Fruit fly (Drosophila melanogaster) whole organism, embryonic: ENCODE data around the gene CG6607.
A peak's percentile ranks its signal among the peaks of the same experiment; 100 is the strongest.

ENCODE experiments used
- Atf6 ChIP-seq: fragments of 200-800 bp; sonication (Bioruptor generic); IDR thresholded peaks from 2 replicates; pipeline ENCODE4 v1.3.6; 2022; ENCODE audit warnings: missing biosample characterization, missing genetic modification characterization
- B-H2 ChIP-seq: fragments of 200-800 bp; sonication (Bioruptor generic); optimal IDR thresholded peaks from 2 replicates; lab custom pipeline; 2018; ENCODE audit warnings: missing biosample characterization, mild to moderate bottlenecking, missing genetic modification characterization
- Bgb ChIP-seq: fragments of 200-800 bp; sonication (Bioruptor generic); IDR thresholded peaks from 2 replicates; pipeline ENCODE4 v1.3.6; 2022; ENCODE audit warnings: missing biosample characterization, missing genetic modification characterization; ENCODE audit not compliant: partially characterized antibody
- Blimp-1 ChIP-seq: fragments of 200-800 bp; sonication (Bioruptor generic); optimal IDR thresholded peaks from 3 replicates; lab custom pipeline; 2018; ENCODE audit warnings: missing biosample characterization, missing genetic modification characterization, mild to moderate bottlenecking, moderate library complexity, missing genetic modification reagents
- CG10431 ChIP-seq: fragments of 200-800 bp; sonication (Bioruptor generic); optimal IDR thresholded peaks from 3 replicates; lab custom pipeline; 2018; ENCODE audit warnings: missing biosample characterization, mild to moderate bottlenecking, missing genetic modification characterization
- CG10979 ChIP-seq: fragments of 200-800 bp; sonication (Bioruptor generic); optimal IDR thresholded peaks from 2 replicates; lab custom pipeline; 2018; ENCODE audit warnings: missing biosample characterization, mild to moderate bottlenecking, missing genetic modification characterization, moderate library complexity
- CG11456 ChIP-seq: fragments of 200-800 bp; sonication (Bioruptor generic); IDR thresholded peaks from 3 replicates; pipeline ENCODE4 v1.3.6; 2022; ENCODE audit warnings: missing biosample characterization, missing genetic modification characterization
- CG11560 ChIP-seq: fragments of 200-800 bp; sonication (Bioruptor generic); IDR thresholded peaks from 3 replicates; pipeline ENCODE4 v1.3.6; 2022; ENCODE audit warnings: missing biosample characterization, missing genetic modification characterization
- CG11723 ChIP-seq: fragments of 200-800 bp; sonication (Bioruptor generic); optimal IDR thresholded peaks from 2 replicates; lab custom pipeline; 2017; ENCODE audit warnings: missing biosample characterization, mild to moderate bottlenecking, missing genetic modification characterization
- CG12104 ChIP-seq: fragments of 200-800 bp; sonication (Bioruptor generic); optimal IDR thresholded peaks from 3 replicates; lab custom pipeline; 2016; ENCODE audit warnings: missing biosample characterization, missing genetic modification characterization
- CG13296 ChIP-seq: fragments of 200-800 bp; sonication (Bioruptor generic); optimal IDR thresholded peaks from 3 replicates; lab custom pipeline; 2018; ENCODE audit warnings: missing biosample characterization, mild to moderate bottlenecking, missing genetic modification characterization
- CG17186 ChIP-seq: fragments of 200-800 bp; sonication (Bioruptor generic); optimal IDR thresholded peaks from 3 replicates; lab custom pipeline; 2017; ENCODE audit warnings: missing biosample characterization, missing genetic modification reagents, missing genetic modification characterization
- CG17359 ChIP-seq: fragments of 200-800 bp; sonication (Bioruptor generic); optimal IDR thresholded peaks from 3 replicates; lab custom pipeline; 2018; ENCODE audit warnings: missing biosample characterization, mild to moderate bottlenecking, missing genetic modification characterization, moderate library complexity
- CG17612 ChIP-seq: fragments of 200-800 bp; sonication (Bioruptor generic); IDR thresholded peaks from 2 replicates; pipeline ENCODE4 v1.3.6; 2022; ENCODE audit warnings: missing biosample characterization, missing genetic modification characterization
- CG8359 ChIP-seq: fragments of 200-800 bp; sonication (Bioruptor generic); optimal IDR thresholded peaks from 2 replicates; lab custom pipeline; 2017; ENCODE audit warnings: missing biosample characterization, mild to moderate bottlenecking, missing genetic modification characterization, borderline replicate concordance
- CG8388 ChIP-seq: fragments of 200-800 bp; sonication (Bioruptor generic); optimal IDR thresholded peaks from 2 replicates; lab custom pipeline; 2019; ENCODE audit warnings: missing biosample characterization, mild to moderate bottlenecking, missing genetic modification characterization, moderate library complexity
- CG8478 ChIP-seq: fragments of >200 bp; optimal IDR thresholded peaks from 2 replicates; lab custom pipeline; 2018
- Doc3 ChIP-seq: fragments of 200-800 bp; sonication (Bioruptor generic); IDR thresholded peaks from 3 replicates; pipeline ENCODE4 v1.3.6; 2022; ENCODE audit warnings: missing biosample characterization, missing genetic modification characterization; ENCODE audit not compliant: partially characterized antibody
- Ets65A ChIP-seq: fragments of 200-800 bp; sonication (Bioruptor generic); peaks from one replicate; lab custom pipeline; 2016; ENCODE audit warnings: missing biosample characterization, missing genetic modification characterization
- Med ChIP-seq: fragments of 200-800 bp; sonication (Bioruptor generic); peaks from one replicate; lab custom pipeline; 2016; ENCODE audit warnings: missing biosample characterization, missing genetic modification characterization, mild to moderate bottlenecking, inconsistent platforms, moderate library complexity
- Optix ChIP-seq: fragments of 200-800 bp; sonication (Bioruptor generic); IDR thresholded peaks from 3 replicates; pipeline ENCODE4 v1.3.6; 2022; ENCODE audit warnings: missing biosample characterization, missing genetic modification characterization
- Pdp1 ChIP-seq, 2 experiments: fragments of 200-800 bp; sonication (Bioruptor generic); optimal IDR thresholded peaks; 3 replicates each; lab custom pipeline; 2016; ENCODE audit warnings: missing biosample characterization in 2 of 2, missing genetic modification characterization in 2 of 2, mild to moderate bottlenecking in 1 of 2, moderate library complexity in 1 of 2
- Ptx1 ChIP-seq: fragments of 200-800 bp; sonication (Bioruptor generic); IDR thresholded peaks from 2 replicates; pipeline ENCODE4 v1.3.6; 2022; ENCODE audit warnings: missing biosample characterization, missing genetic modification characterization
- Rfx ChIP-seq: fragments of 200-800 bp; sonication (Bioruptor generic); IDR thresholded peaks from 2 replicates; pipeline ENCODE4 v1.3.6; 2022; ENCODE audit warnings: missing biosample characterization, missing genetic modification characterization
- Scr ChIP-seq: fragments of 200-800 bp; sonication (Bioruptor generic); IDR thresholded peaks from 2 replicates; pipeline ENCODE4 v1.3.6; 2022; ENCODE audit warnings: missing biosample characterization, missing genetic modification characterization; ENCODE audit not compliant: partially characterized antibody
- Six4 ChIP-seq: fragments of 200-800 bp; sonication (Bioruptor generic); optimal IDR thresholded peaks from 2 replicates; lab custom pipeline; 2016; ENCODE audit warnings: missing biosample characterization, missing genetic modification characterization
- amos ChIP-seq: fragments of 200-800 bp; sonication (Bioruptor generic); IDR thresholded peaks from 2 replicates; pipeline ENCODE4 v1.3.6; 2022; ENCODE audit warnings: missing biosample characterization, missing genetic modification characterization; ENCODE audit not compliant: partially characterized antibody
- ara ChIP-seq: fragments of 200-800 bp; sonication (Bioruptor generic); IDR thresholded peaks from 2 replicates; pipeline ENCODE4 v1.3.6; 2022; ENCODE audit warnings: missing biosample characterization, missing genetic modification characterization
- bowl ChIP-seq: fragments of 200-800 bp; sonication (Bioruptor generic); IDR thresholded peaks from 2 replicates; pipeline ENCODE4 v1.3.6; 2022; ENCODE audit warnings: missing biosample characterization, missing genetic modification characterization
- bsh ChIP-seq, 2 experiments: fragments of 200-800 bp; sonication (Bioruptor generic); optimal IDR thresholded peaks; 2 replicates each; lab custom pipeline; 2017 to 2018; ENCODE audit warnings: mild to moderate bottlenecking in 2 of 2, missing biosample characterization in 2 of 2, missing genetic modification characterization in 2 of 2, moderate library complexity in 1 of 2
- cas ChIP-seq: fragments of 200-800 bp; sonication (Bioruptor generic); IDR thresholded peaks from 2 replicates; pipeline ENCODE4 v1.3.6; 2022; ENCODE audit warnings: missing biosample characterization, missing genetic modification characterization
- chinmo ChIP-seq: fragments of 200-800 bp; sonication (Bioruptor generic); IDR thresholded peaks from 4 replicates; pipeline ENCODE4 v1.3.6; 2022; ENCODE audit warnings: missing biosample characterization, missing genetic modification characterization; ENCODE audit not compliant: partially characterized antibody
- chm ChIP-seq: fragments of 200-800 bp; sonication (Bioruptor generic); IDR thresholded peaks from 2 replicates; pipeline ENCODE4 v1.3.6; 2022; ENCODE audit warnings: missing biosample characterization, missing genetic modification characterization
- ci ChIP-seq: fragments of 200-800 bp; sonication (Bioruptor generic); IDR thresholded peaks from 3 replicates; pipeline ENCODE4 v1.3.6; 2022; ENCODE audit warnings: missing biosample characterization, missing genetic modification characterization
- corto ChIP-seq: fragments of 200-800 bp; sonication (Bioruptor generic); optimal IDR thresholded peaks from 2 replicates; lab custom pipeline; 2016; ENCODE audit warnings: missing biosample characterization, mild to moderate bottlenecking, missing genetic modification characterization, moderate library complexity
- disco-r ChIP-seq: fragments of 200-800 bp; sonication (Bioruptor generic); optimal IDR thresholded peaks from 2 replicates; lab custom pipeline; 2016; ENCODE audit warnings: missing biosample characterization, missing genetic modification characterization
- dmrt11E ChIP-seq: fragments of 200-800 bp; sonication (Bioruptor generic); optimal IDR thresholded peaks from 3 replicates; lab custom pipeline; 2018; ENCODE audit warnings: missing biosample characterization, mild to moderate bottlenecking, missing genetic modification characterization, moderate library complexity
- en ChIP-seq: fragments of 200-800 bp; sonication (Bioruptor generic); optimal IDR thresholded peaks from 2 replicates; lab custom pipeline; 2016; ENCODE audit warnings: missing biosample characterization, missing genetic modification characterization
- grn ChIP-seq: fragments of 200-800 bp; sonication (Bioruptor generic); optimal IDR thresholded peaks from 3 replicates; lab custom pipeline; 2017; ENCODE audit warnings: missing biosample characterization, missing genetic modification characterization
- her ChIP-seq: fragments of 200-800 bp; sonication (Bioruptor generic); optimal IDR thresholded peaks from 2 replicates; lab custom pipeline; 2016; ENCODE audit warnings: missing biosample characterization, missing genetic modification characterization
- hkb ChIP-seq, 2 experiments: fragments of 200-800 bp in 1 of 2; fragments of >200 bp in 1 of 2; sonication (Bioruptor generic) in 1 of 2; IDR thresholded peaks in 1 of 2; optimal IDR thresholded peaks in 1 of 2; 2 replicates each; pipeline versions ENCODE4 v1.3.6 to Lab custom; 2017 to 2022; ENCODE audit warnings: missing biosample characterization in 1 of 2, missing genetic modification characterization in 1 of 2
- lov ChIP-seq, 2 experiments: fragments of 200-800 bp in 1 of 2; fragments of >200 bp in 1 of 2; sonication (Bioruptor generic) in 1 of 2; IDR thresholded peaks in 1 of 2; optimal IDR thresholded peaks in 1 of 2; 2 replicates in 1 of 2; 3 replicates in 1 of 2; pipeline versions ENCODE4 v1.3.6 to Lab custom; 2017 to 2022; ENCODE audit warnings: missing biosample characterization in 1 of 2, missing genetic modification characterization in 1 of 2
- nerfin-1 ChIP-seq: fragments of 200-800 bp; sonication (Bioruptor generic); optimal IDR thresholded peaks from 3 replicates; lab custom pipeline; 2019; ENCODE audit warnings: missing biosample characterization, mild to moderate bottlenecking, missing genetic modification characterization, moderate library complexity
- phol ChIP-seq: fragments of 200-800 bp; sonication (Bioruptor generic); optimal IDR thresholded peaks from 3 replicates; lab custom pipeline; 2018; ENCODE audit warnings: missing biosample characterization, mild to moderate bottlenecking, missing genetic modification characterization, moderate library complexity
- sd ChIP-seq: fragments of 200-800 bp; sonication (Bioruptor generic); optimal IDR thresholded peaks from 3 replicates; lab custom pipeline; 2018; ENCODE audit warnings: missing biosample characterization, mild to moderate bottlenecking, missing genetic modification characterization, moderate library complexity
- seq ChIP-seq: fragments of 200-800 bp; sonication (Bioruptor generic); IDR thresholded peaks from 2 replicates; pipeline ENCODE4 v1.3.6; 2022; ENCODE audit warnings: missing biosample characterization, missing genetic modification characterization
- slou ChIP-seq: fragments of 200-800 bp; sonication (Bioruptor generic); optimal IDR thresholded peaks from 3 replicates; lab custom pipeline; 2016; ENCODE audit warnings: missing biosample characterization, missing genetic modification characterization
- zf30C ChIP-seq: fragments of 200-800 bp; sonication (Bioruptor generic); optimal IDR thresholded peaks from 3 replicates; lab custom pipeline; 2018; ENCODE audit warnings: missing biosample characterization, mild to moderate bottlenecking, missing genetic modification characterization

Gene CG6607

DNA sequence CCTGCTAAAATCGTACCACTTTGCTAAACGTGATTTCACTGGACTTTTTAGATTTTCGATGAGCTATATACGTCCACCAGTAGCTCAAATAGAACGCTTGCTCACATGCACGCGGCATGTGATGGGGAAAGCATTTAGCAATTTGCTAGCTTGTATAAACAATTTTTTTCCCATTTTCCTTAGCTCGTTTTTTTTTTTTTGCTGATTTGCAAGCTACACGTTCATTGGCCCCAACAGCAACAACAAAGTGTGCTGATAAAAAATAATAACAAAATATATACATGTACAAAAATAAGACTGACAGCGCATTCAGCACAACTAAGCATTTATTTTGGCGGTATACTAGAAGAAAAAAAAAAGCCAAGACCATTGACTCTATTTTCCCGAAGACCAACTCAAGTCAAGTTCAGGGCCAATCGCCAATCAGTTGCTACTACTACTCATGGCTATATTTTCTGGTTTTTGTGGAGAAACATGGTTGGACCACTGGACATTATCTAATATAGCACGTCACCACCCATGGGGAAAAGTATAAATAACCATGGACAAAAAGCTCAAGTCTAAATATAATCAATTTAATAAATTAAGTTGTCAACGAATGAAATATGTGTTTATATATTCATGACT lies 48.1 kb downstream of the CG6607 start:
- TF ChIP-seq corto (GFP tag; lab: Kevin White, UChicago): peak; percentile 9
- TF ChIP-seq hkb (optimal IDR thresholded peaks at IDR 0.05; lab: Kevin White, UChicago): no peak
- no peak for TF ChIP-seq hkb (GFP tag; IDR thresholded peaks at IDR 0.05; lab: Robert Waterston, UW)
- TF ChIP-seq Pdp1 (GFP tag; optimal IDR thresholded peaks at IDR 0.05; lab: Kevin White, UChicago): peak in 1 of 2 experiments; percentile 29
- TF ChIP-seq CG13296: no peak
- no peak for TF ChIP-seq CG8388
- no peak for TF ChIP-seq CG11456

DNA sequence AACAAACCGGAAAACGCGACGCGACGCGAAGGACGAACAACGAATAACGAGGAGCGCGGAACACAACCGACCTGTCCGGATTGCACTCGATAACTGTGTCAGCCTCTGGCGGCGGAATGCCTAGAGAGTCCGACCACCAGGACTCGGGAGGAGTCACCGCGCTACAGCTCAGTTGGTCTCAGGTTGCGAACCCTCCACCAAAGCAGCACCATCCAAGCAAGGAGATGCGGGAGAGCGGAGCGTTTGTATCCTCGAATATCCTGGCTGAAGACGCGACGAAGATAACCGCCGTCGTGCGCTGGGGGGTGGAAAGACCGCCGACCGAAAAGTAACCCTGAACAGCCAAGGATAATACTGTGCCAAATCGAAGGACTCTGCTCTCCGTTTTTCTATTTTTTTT lies 49.5 kb downstream of the CG6607 start:
- TF ChIP-seq CG10979 (tag; lab: Kevin White, UChicago): no peak
- no peak for TF ChIP-seq CG8478 (lab: Kevin White, UChicago)
- no peak for TF ChIP-seq Doc3 (GFP tag; lab: Robert Waterston, UW)
- no peak for TF ChIP-seq Optix
- peak; percentile 93 for TF ChIP-seq nerfin-1 (tag; lab: Kevin White, UChicago)
- no peak for TF ChIP-seq CG12104 (GFP tag; lab: Kevin White, UChicago)
- no peak for TF ChIP-seq dmrt11E (tag; lab: Kevin White, UChicago)
- TF ChIP-seq CG17612 (GFP tag; lab: Robert Waterston, UW): no peak
- no peak for TF ChIP-seq her (GFP tag; lab: Kevin White, UChicago)
- no peak for TF ChIP-seq lov (optimal IDR thresholded peaks at IDR 0.05; lab: Kevin White, UChicago)
- no peak for TF ChIP-seq lov (GFP tag; IDR thresholded peaks at IDR 0.05; lab: Robert Waterston, UW)
- no peak for TF ChIP-seq zf30C (GFP tag; lab: Kevin White, UChicago)
- peak; percentile 59; the same call in 2 of the 3 replicates for TF ChIP-seq ci (GFP tag; lab: Robert Waterston, UW)
- TF ChIP-seq B-H2: no peak
- TF ChIP-seq CG17359: peak; percentile 0
- no peak for TF ChIP-seq CG11560 (tag; lab: Robert Waterston, UW)
- TF ChIP-seq ara (GFP tag; lab: Robert Waterston, UW): no peak
- TF ChIP-seq Rfx (GFP tag; lab: Robert Waterston, UW): no peak
- TF ChIP-seq disco-r: no peak
- TF ChIP-seq phol (tag; lab: Kevin White, UChicago): no peak
- TF ChIP-seq Ets65A (GFP tag; lab: Kevin White, UChicago): peak; percentile 51
- peak; percentile 82 for TF ChIP-seq seq (GFP tag; lab: Robert Waterston, UW)
- no peak for TF ChIP-seq Blimp-1 (GFP tag; lab: Kevin White, UChicago)
- TF ChIP-seq en (GFP tag; lab: Kevin White, UChicago): no peak
- no peak for TF ChIP-seq cas (GFP tag; lab: Robert Waterston, UW)
- TF ChIP-seq slou (GFP tag; lab: Kevin White, UChicago): no peak
- TF ChIP-seq chm (GFP tag; lab: Robert Waterston, UW): peak; percentile 9; the same call in 1 of the 2 replicates
- peak; percentile 6; the same call in 1 of the 2 replicates for TF ChIP-seq Bgb (GFP tag; lab: Robert Waterston, UW)
- peak; percentile 51 for TF ChIP-seq sd (tag; lab: Kevin White, UChicago)
- TF ChIP-seq Ptx1 (GFP tag; lab: Robert Waterston, UW): no peak
- no peak for TF ChIP-seq CG11723 (GFP tag; lab: Kevin White, UChicago)
- no peak for TF ChIP-seq CG10431
- TF ChIP-seq grn (GFP tag; lab: Kevin White, UChicago): no peak
- TF ChIP-seq bsh (GFP tag; optimal IDR thresholded peaks at IDR 0.05; lab: Kevin White, UChicago): no peak
- TF ChIP-seq Six4: no peak
- 0 out of 4 replicates have a peak, but pooled peaks have one; percentile 46 for TF ChIP-seq chinmo (GFP tag; lab: Robert Waterston, UW)
- TF ChIP-seq Atf6 (GFP tag; lab: Robert Waterston, UW): 0 out of 2 replicates have a peak, but pooled peaks have one; percentile 17
- no peak for TF ChIP-seq bowl (GFP tag; lab: Robert Waterston, UW)
- no peak for TF ChIP-seq CG17186 (GFP tag; lab: Kevin White, UChicago)
- no peak for TF ChIP-seq CG8359 (GFP tag; lab: Kevin White, UChicago)
- no peak for TF ChIP-seq Scr
- peak; percentile 52 for TF ChIP-seq Med (GFP tag; lab: Kevin White, UChicago)
- TF ChIP-seq amos (GFP tag; lab: Robert Waterston, UW): peak; percentile 24; the same call in 1 of the 2 replicates
